Fruit fly (Drosophila melanogaster): ENCODE results near the gene dbr.

DNA sequence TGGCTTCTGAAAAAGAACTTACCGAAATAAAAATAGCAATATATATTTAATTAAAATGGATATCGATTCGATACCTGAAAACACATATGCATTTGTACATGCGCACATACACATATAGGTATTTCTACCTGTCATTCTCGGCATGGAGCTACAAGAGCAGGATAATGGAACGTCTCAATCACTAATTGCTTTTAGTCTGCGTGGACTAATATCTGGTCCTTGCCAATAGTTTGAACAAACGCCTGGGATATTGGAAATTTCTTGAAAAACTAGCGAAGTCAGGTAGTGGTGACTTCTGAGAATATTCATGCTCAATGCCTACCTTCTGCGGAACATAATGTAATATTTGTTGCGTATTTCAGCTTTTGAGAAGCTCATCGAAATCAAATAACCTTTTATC is 22.9 kb downstream of the dbr start:
- no peak for TF ChIP-seq Sin3A (optimal IDR thresholded peaks at IDR 0.05)
- no peak for TF ChIP-seq h (optimal IDR thresholded peaks at IDR 0.05)
- no peak for TF ChIP-seq psq (optimal IDR thresholded peaks at IDR 0.05)
- TF ChIP-seq insv (optimal IDR thresholded peaks at IDR 0.05) = no peak
